Fruit fly (Drosophila melanogaster) whole organism, embryonic: ENCODE data around the gene CG11309.

ENCODE experiments used
- B-H2 ChIP-seq: fragments of 200-800 bp; sonication (Bioruptor generic); optimal IDR thresholded peaks from 2 replicates; lab custom pipeline; 2018; ENCODE audit warnings: missing biosample characterization, mild to moderate bottlenecking, missing genetic modification characterization
- Blimp-1 ChIP-seq: fragments of 200-800 bp; sonication (Bioruptor generic); optimal IDR thresholded peaks from 3 replicates; lab custom pipeline; 2018; ENCODE audit warnings: missing biosample characterization, missing genetic modification characterization, mild to moderate bottlenecking, moderate library complexity, missing genetic modification reagents
- CG10267 ChIP-seq: fragments of 200-800 bp; sonication (Bioruptor generic); optimal IDR thresholded peaks from 2 replicates; lab custom pipeline; 2018; ENCODE audit warnings: missing biosample characterization, mild to moderate bottlenecking, missing genetic modification characterization, moderate library complexity
- CG11723 ChIP-seq: fragments of 200-800 bp; sonication (Bioruptor generic); optimal IDR thresholded peaks from 2 replicates; lab custom pipeline; 2017; ENCODE audit warnings: missing biosample characterization, mild to moderate bottlenecking, missing genetic modification characterization
- CG14014 ChIP-seq: fragments of 200-800 bp; sonication (Bioruptor generic); IDR thresholded peaks from 2 replicates; pipeline ENCODE4 v1.3.6; 2022; ENCODE audit warnings: missing biosample characterization, missing genetic modification characterization
- CG15601 ChIP-seq: fragments of 200-800 bp; sonication (Bioruptor generic); optimal IDR thresholded peaks from 3 replicates; lab custom pipeline; 2019; ENCODE audit warnings: missing biosample characterization, mild to moderate bottlenecking, missing genetic modification characterization, moderate library complexity
- CG17802 ChIP-seq: fragments of 200-800 bp; sonication (Bioruptor generic); optimal IDR thresholded peaks from 2 replicates; lab custom pipeline; 2018; ENCODE audit warnings: missing biosample characterization, mild to moderate bottlenecking, missing genetic modification characterization, moderate library complexity
- CG18599 ChIP-seq: fragments of 200-800 bp; sonication (Bioruptor generic); optimal IDR thresholded peaks from 3 replicates; lab custom pipeline; 2017; ENCODE audit warnings: missing biosample characterization, missing genetic modification characterization, mild to moderate bottlenecking, moderate library complexity, missing genetic modification reagents
- CG18764 ChIP-seq: fragments of 200-800 bp; sonication (Bioruptor generic); optimal IDR thresholded peaks from 3 replicates; lab custom pipeline; 2016; ENCODE audit warnings: missing biosample characterization, missing genetic modification characterization
- CG30020 ChIP-seq: fragments of 200-800 bp; optimal IDR thresholded peaks from 2 replicates; lab custom pipeline; 2019; ENCODE audit warnings: missing biosample characterization, mild to moderate bottlenecking, missing genetic modification characterization, moderate library complexity
- CG31224 ChIP-seq: fragments of 200-800 bp; sonication (Bioruptor generic); IDR thresholded peaks from 2 replicates; pipeline ENCODE4 v1.3.6; 2022; ENCODE audit warnings: missing biosample characterization, missing genetic modification characterization
- CG33213 ChIP-seq: fragments of 200-800 bp; sonication (Bioruptor generic); optimal IDR thresholded peaks from 3 replicates; lab custom pipeline; 2016; ENCODE audit warnings: missing biosample characterization, missing genetic modification characterization
- CG34224 ChIP-seq: fragments of 200-800 bp; sonication (Bioruptor generic); IDR thresholded peaks from 3 replicates; pipeline ENCODE4 v1.3.6; 2022; ENCODE audit warnings: missing biosample characterization, missing genetic modification characterization; ENCODE audit not compliant: partially characterized antibody
- CG3838 ChIP-seq: fragments of 200-800 bp; sonication (Bioruptor generic); optimal IDR thresholded peaks from 3 replicates; lab custom pipeline; 2016; ENCODE audit warnings: missing biosample characterization, missing genetic modification characterization
- CG3995 ChIP-seq: fragments of 200-800 bp; sonication (Bioruptor generic); optimal IDR thresholded peaks from 3 replicates; lab custom pipeline; 2016; ENCODE audit warnings: missing biosample characterization, missing genetic modification characterization
- CG42726 ChIP-seq: fragments of 200-800 bp; sonication (Bioruptor generic); IDR thresholded peaks from 2 replicates; pipeline ENCODE4 v1.3.6; 2022; ENCODE audit warnings: missing biosample characterization, missing genetic modification characterization; ENCODE audit not compliant: partially characterized antibody
- CG4328 ChIP-seq: fragments of 200-800 bp; sonication (Bioruptor generic); optimal IDR thresholded peaks from 3 replicates; lab custom pipeline; 2017; ENCODE audit warnings: missing biosample characterization, missing genetic modification reagents, missing genetic modification characterization
- CG6654 ChIP-seq: fragments of 200-800 bp; sonication (Bioruptor generic); optimal IDR thresholded peaks from 2 replicates; lab custom pipeline; 2017; ENCODE audit warnings: missing biosample characterization, mild to moderate bottlenecking, missing genetic modification characterization
- CG6854 ChIP-seq: fragments of 200-800 bp; sonication (Bioruptor generic); optimal IDR thresholded peaks from 3 replicates; lab custom pipeline; 2017; ENCODE audit warnings: missing biosample characterization, mild to moderate bottlenecking, missing genetic modification characterization
- CG8478 ChIP-seq: fragments of >200 bp; optimal IDR thresholded peaks from 2 replicates; lab custom pipeline; 2018
- Fer2 ChIP-seq: fragments of 200-800 bp; sonication (Bioruptor generic); optimal IDR thresholded peaks from 2 replicates; lab custom pipeline; 2018; ENCODE audit warnings: missing biosample characterization, mild to moderate bottlenecking, missing genetic modification characterization, moderate library complexity
- HHEX ChIP-seq: fragments of 200-800 bp; sonication (Bioruptor generic); optimal IDR thresholded peaks from 3 replicates; lab custom pipeline; 2017; ENCODE audit warnings: missing biosample characterization, mild to moderate bottlenecking, missing genetic modification characterization, missing genetic modification reagents
- Jarid2 ChIP-seq: fragments of 200-800 bp; sonication (Bioruptor generic); optimal IDR thresholded peaks from 3 replicates; lab custom pipeline; 2017; ENCODE audit warnings: mild to moderate bottlenecking, missing biosample characterization, missing genetic modification reagents, missing genetic modification characterization
- Med ChIP-seq: fragments of 200-800 bp; sonication (Bioruptor generic); peaks from one replicate; lab custom pipeline; 2016; ENCODE audit warnings: missing biosample characterization, missing genetic modification characterization, mild to moderate bottlenecking, inconsistent platforms, moderate library complexity
- Mrtf ChIP-seq: fragments of 200-800 bp; sonication (Bioruptor generic); IDR thresholded peaks from 3 replicates; pipeline ENCODE4 v1.3.6; 2022; ENCODE audit warnings: missing biosample characterization, missing genetic modification characterization
- Sox102F ChIP-seq: fragments of 200-800 bp; sonication (Bioruptor generic); optimal IDR thresholded peaks from 2 replicates; lab custom pipeline; 2018; ENCODE audit warnings: missing biosample characterization, mild to moderate bottlenecking, missing genetic modification characterization, moderate library complexity
- Taf1 ChIP-seq: fragments of 200-800 bp; sonication (Bioruptor generic); IDR thresholded peaks from 2 replicates; pipeline ENCODE4 v1.3.6; 2022; ENCODE audit warnings: missing biosample characterization, missing genetic modification characterization
- Usf ChIP-seq: fragments of 200-800 bp; sonication (Bioruptor generic); optimal IDR thresholded peaks from 2 replicates; lab custom pipeline; 2017; ENCODE audit warnings: missing genotype, missing biosample characterization, missing genetic modification characterization
- Xrp1 ChIP-seq: fragments of 200-800 bp; sonication (Bioruptor generic); IDR thresholded peaks from 2 replicates; pipeline ENCODE4 v1.3.6; 2022; ENCODE audit warnings: missing biosample characterization, missing genetic modification characterization
- ab ChIP-seq: fragments of 200-800 bp; sonication (Bioruptor generic); optimal IDR thresholded peaks from 2 replicates; lab custom pipeline; 2016; ENCODE audit warnings: missing biosample characterization, missing genetic modification characterization
- al ChIP-seq: fragments of 200-800 bp; sonication (Bioruptor generic); IDR thresholded peaks from 2 replicates; pipeline ENCODE4 v1.3.6; 2022; ENCODE audit warnings: missing biosample characterization, missing genetic modification characterization
- bsh ChIP-seq, 2 experiments: fragments of 200-800 bp; sonication (Bioruptor generic); optimal IDR thresholded peaks; 2 replicates each; lab custom pipeline; 2017 to 2018; ENCODE audit warnings: mild to moderate bottlenecking in 2 of 2, missing biosample characterization in 2 of 2, missing genetic modification characterization in 2 of 2, moderate library complexity in 1 of 2
- gsb ChIP-seq: fragments of 200-800 bp; sonication (Bioruptor generic); IDR thresholded peaks from 2 replicates; pipeline ENCODE4 v1.3.6; 2022; ENCODE audit warnings: missing biosample characterization, missing genetic modification characterization
- gt ChIP-seq: fragments of 200-800 bp; sonication (Bioruptor generic); IDR thresholded peaks from 2 replicates; pipeline ENCODE4 v1.3.6; 2022; ENCODE audit warnings: missing biosample characterization, missing genetic modification characterization
- her ChIP-seq: fragments of 200-800 bp; sonication (Bioruptor generic); optimal IDR thresholded peaks from 2 replicates; lab custom pipeline; 2016; ENCODE audit warnings: missing biosample characterization, missing genetic modification characterization
- hkb ChIP-seq, 2 experiments: fragments of 200-800 bp in 1 of 2; fragments of >200 bp in 1 of 2; sonication (Bioruptor generic) in 1 of 2; IDR thresholded peaks in 1 of 2; optimal IDR thresholded peaks in 1 of 2; 2 replicates each; pipeline versions ENCODE4 v1.3.6 to Lab custom; 2017 to 2022; ENCODE audit warnings: missing biosample characterization in 1 of 2, missing genetic modification characterization in 1 of 2
- jigr1 ChIP-seq: fragments of 200-800 bp; sonication (Bioruptor generic); IDR thresholded peaks from 3 replicates; pipeline ENCODE4 v1.3.6; 2022; ENCODE audit warnings: missing biosample characterization, missing genetic modification characterization
- jing ChIP-seq: fragments of 200-800 bp; sonication (Bioruptor generic); optimal IDR thresholded peaks from 2 replicates; lab custom pipeline; 2018; ENCODE audit warnings: missing biosample characterization, mild to moderate bottlenecking, missing genetic modification characterization
- kni ChIP-seq: fragments of 200-800 bp; sonication (Bioruptor generic); optimal IDR thresholded peaks from 3 replicates; lab custom pipeline; 2017; ENCODE audit warnings: mild to moderate bottlenecking, missing biosample characterization, missing genetic modification reagents, missing genetic modification characterization
- nerfin-1 ChIP-seq: fragments of 200-800 bp; sonication (Bioruptor generic); optimal IDR thresholded peaks from 3 replicates; lab custom pipeline; 2019; ENCODE audit warnings: missing biosample characterization, mild to moderate bottlenecking, missing genetic modification characterization, moderate library complexity
- nmo ChIP-seq: fragments of 200-800 bp; sonication (Bioruptor generic); optimal IDR thresholded peaks from 2 replicates; lab custom pipeline; 2018; ENCODE audit warnings: missing biosample characterization, mild to moderate bottlenecking, missing genetic modification characterization, moderate library complexity
- onecut ChIP-seq: fragments of 200-800 bp; sonication (Bioruptor generic); IDR thresholded peaks from 2 replicates; pipeline ENCODE4 v1.3.6; 2022; ENCODE audit warnings: missing biosample characterization, missing genetic modification characterization
- psq ChIP-seq: fragments of 200-800 bp; sonication (Bioruptor generic); optimal IDR thresholded peaks from 2 replicates; lab custom pipeline; 2017; ENCODE audit warnings: missing biosample characterization, missing genetic modification characterization
- row ChIP-seq: fragments of 200-800 bp; sonication (Bioruptor generic); IDR thresholded peaks from 3 replicates; pipeline ENCODE4 v1.3.6; 2022; ENCODE audit warnings: missing biosample characterization, missing genetic modification characterization
- shn ChIP-seq: fragments of 200-800 bp; sonication (Bioruptor generic); optimal IDR thresholded peaks from 3 replicates; lab custom pipeline; 2016; ENCODE audit warnings: missing biosample characterization, missing genetic modification characterization
- sisA ChIP-seq: fragments of 200-800 bp; sonication (Bioruptor generic); IDR thresholded peaks from 2 replicates; pipeline ENCODE4 v1.3.6; 2022; ENCODE audit warnings: missing biosample characterization, missing genetic modification characterization
- tgo ChIP-seq: fragments of 200-800 bp; sonication (Bioruptor generic); IDR thresholded peaks from 3 replicates; pipeline ENCODE4 v1.3.6; 2022; ENCODE audit warnings: missing biosample characterization, missing genetic modification characterization
- trh ChIP-seq: fragments of 200-800 bp; sonication (Bioruptor generic); optimal IDR thresholded peaks from 2 replicates; lab custom pipeline; 2016; ENCODE audit warnings: missing biosample characterization, missing genetic modification characterization
- unc-4 ChIP-seq: fragments of 200-800 bp; sonication (Bioruptor generic); IDR thresholded peaks from 2 replicates; pipeline ENCODE4 v1.3.6; 2022; ENCODE audit warnings: missing biosample characterization, missing genetic modification characterization; ENCODE audit not compliant: partially characterized antibody
- vfl ChIP-seq: fragments of 200-800 bp; sonication (Bioruptor generic); optimal IDR thresholded peaks from 2 replicates; lab custom pipeline; 2016; ENCODE audit warnings: missing biosample characterization, missing genetic modification characterization

Gene CG11309

DNA sequence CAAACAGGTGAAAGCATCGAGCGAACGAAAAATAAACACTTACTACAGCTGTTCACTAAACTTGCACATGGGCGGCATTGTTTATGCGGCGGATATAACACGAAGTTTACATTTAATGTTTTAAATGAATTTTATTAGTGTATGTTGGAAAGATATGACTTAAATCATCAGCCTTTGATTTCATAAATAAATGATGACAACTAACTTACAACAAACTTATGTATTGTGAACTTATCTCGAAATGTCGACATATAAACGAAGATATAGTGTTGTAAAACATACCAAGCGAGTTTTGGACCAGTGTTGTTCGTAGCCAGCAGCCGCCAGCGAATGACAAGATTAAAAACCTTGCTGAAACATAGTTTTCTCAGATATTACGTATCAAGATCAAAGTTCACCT, at the start of gene CG11309, which contains the start of gene CG7632 (continued):
- TF ChIP-seq Mrtf (GFP tag; lab: Robert Waterston, UW), result peak; percentile 95
- TF ChIP-seq onecut (GFP tag; lab: Robert Waterston, UW), result peak; percentile 98
- peak; percentile 97 for TF ChIP-seq tgo (GFP tag; lab: Robert Waterston, UW)
- TF ChIP-seq CG30020 (tag; lab: Kevin White, UChicago), result peak; percentile 93
- TF ChIP-seq CG34224 (GFP tag; lab: Robert Waterston, UW), result no peak; the same call in 2 of the 3 replicates
- TF ChIP-seq Med (GFP tag; lab: Kevin White, UChicago), result peak; percentile 100
- peak; percentile 97 for TF ChIP-seq jing (GFP tag; lab: Kevin White, UChicago)
- peak; percentile 100 for TF ChIP-seq CG4328 (GFP tag; lab: Kevin White, UChicago)
- peak; percentile 94 for TF ChIP-seq CG6654
- peak; percentile 98 to 100 for TF ChIP-seq bsh (GFP tag; optimal IDR thresholded peaks at IDR 0.05; lab: Kevin White, UChicago)
- TF ChIP-seq Xrp1 (GFP tag; lab: Robert Waterston, UW), result peak; percentile 99
- TF ChIP-seq nmo (GFP tag; lab: Kevin White, UChicago), result peak; percentile 100
- TF ChIP-seq CG17802 (tag; lab: Kevin White, UChicago), result peak; percentile 93
- TF ChIP-seq CG14014, result peak; percentile 98
- peak; percentile 96 for TF ChIP-seq trh
- peak; percentile 99 for TF ChIP-seq row (GFP tag; lab: Robert Waterston, UW)
- peak; percentile 100 for TF ChIP-seq B-H2 (GFP tag; lab: Kevin White, UChicago)
- peak; percentile 94 for TF ChIP-seq gt (GFP tag; lab: Robert Waterston, UW)
- peak; percentile 100 for TF ChIP-seq kni (GFP tag; lab: Kevin White, UChicago)
- peak; percentile 30 for TF ChIP-seq hkb (optimal IDR thresholded peaks at IDR 0.05; lab: Kevin White, UChicago)
- peak; percentile 100 for TF ChIP-seq hkb (GFP tag; IDR thresholded peaks at IDR 0.05; lab: Robert Waterston, UW)
- TF ChIP-seq CG31224, result peak; percentile 95
- TF ChIP-seq Blimp-1 (GFP tag; lab: Kevin White, UChicago), result peak; percentile 99
- peak; percentile 99 for TF ChIP-seq CG15601
- TF ChIP-seq shn (GFP tag; lab: Kevin White, UChicago), result peak; percentile 95
- peak; percentile 96 for TF ChIP-seq Jarid2
- TF ChIP-seq CG33213 (GFP tag; lab: Kevin White, UChicago), result peak; percentile 99
- TF ChIP-seq Usf (GFP tag; lab: Kevin White, UChicago), result peak; percentile 96
- peak; percentile 96 for TF ChIP-seq Taf1 (GFP tag; lab: Robert Waterston, UW)
- TF ChIP-seq CG18599 (GFP tag; lab: Kevin White, UChicago), result peak; percentile 100
- TF ChIP-seq vfl, result peak; percentile 98
- peak; percentile 100 for TF ChIP-seq nerfin-1 (tag; lab: Kevin White, UChicago)
- peak; percentile 96 for TF ChIP-seq CG3838
- TF ChIP-seq CG3995 (GFP tag; lab: Kevin White, UChicago), result peak; percentile 87
- TF ChIP-seq her (GFP tag; lab: Kevin White, UChicago), result peak; percentile 97
- TF ChIP-seq gsb (GFP tag; lab: Robert Waterston, UW), result peak; percentile 94
- peak; percentile 93 for TF ChIP-seq psq (GFP tag; lab: Kevin White, UChicago)
- TF ChIP-seq CG6854 (GFP tag; lab: Kevin White, UChicago), result peak; percentile 100
- no peak for TF ChIP-seq CG42726 (GFP tag; lab: Robert Waterston, UW)
- peak; percentile 93 for TF ChIP-seq al
- TF ChIP-seq jigr1 (GFP tag; lab: Robert Waterston, UW), result peak; percentile 75; the same call in 2 of the 3 replicates
- TF ChIP-seq Fer2, result peak; percentile 99
- TF ChIP-seq CG8478 (lab: Kevin White, UChicago), result no peak
- TF ChIP-seq Sox102F (GFP tag; lab: Kevin White, UChicago), result peak; percentile 99
- peak; percentile 90 for TF ChIP-seq ab
- TF ChIP-seq CG18764 (GFP tag; lab: Kevin White, UChicago), result peak; percentile 98
- TF ChIP-seq sisA (GFP tag; lab: Robert Waterston, UW), result peak; percentile 92
- peak; percentile 100 for TF ChIP-seq CG10267
- TF ChIP-seq unc-4 (GFP tag; lab: Robert Waterston, UW), result peak; percentile 49; the same call in 1 of the 2 replicates
- peak; percentile 99 for TF ChIP-seq CG11723 (GFP tag; lab: Kevin White, UChicago)
- TF ChIP-seq HHEX, result peak; percentile 99
